Worm (Caenorhabditis elegans) whole organism, early embryonic: ENCODE results near the gene F53A9.3.

ENCODE experiments used
- B0310.2 ChIP-seq: sonication (generic microtip); optimal IDR thresholded peaks from 2 replicates; lab custom pipeline; 2016; ENCODE audit warnings: mild to moderate bottlenecking, missing genetic modification characterization, missing compliant biosample characterization
- F13C5.2 ChIP-seq: sonication (generic microtip); optimal IDR thresholded peaks from 2 replicates; lab custom pipeline; 2017; ENCODE audit warnings: mild to moderate bottlenecking, missing genetic modification characterization, inconsistent platforms, missing compliant biosample characterization
- aly-1 ChIP-seq: sonication (generic microtip); optimal IDR thresholded peaks from 2 replicates; lab custom pipeline; 2016; ENCODE audit warnings: missing genetic modification characterization, missing compliant biosample characterization
- ama-1 ChIP-seq: fragments of 150-350 bp; optimal IDR thresholded peaks from 2 replicates; lab custom pipeline; 2014
- ceh-13 ChIP-seq: fragments of 200-800 bp; sonication (Bioruptor generic); optimal IDR thresholded peaks from 2 replicates; lab custom pipeline; 2018; ENCODE audit warnings: mild to moderate bottlenecking, missing genetic modification characterization, missing compliant biosample characterization
- ceh-36 ChIP-seq: sonication (generic microtip); optimal IDR thresholded peaks from 2 replicates; lab custom pipeline; 2016; ENCODE audit warnings: missing genetic modification characterization, inconsistent platforms, missing compliant biosample characterization
- ets-7 ChIP-seq: sonication (generic microtip); optimal IDR thresholded peaks from 2 replicates; lab custom pipeline; 2016; ENCODE audit warnings: missing genotype, missing genetic modification characterization, missing compliant biosample characterization
- flt-1 ChIP-seq: fragments of 200-800 bp; sonication (Bioruptor generic); IDR thresholded peaks from 2 replicates; pipeline ENCODE4 v1.3.6; 2022; ENCODE audit warnings: missing genetic modification characterization, missing compliant biosample characterization
- hmbx-1 ChIP-seq: sonication (generic microtip); optimal IDR thresholded peaks from 2 replicates; lab custom pipeline; 2016; ENCODE audit warnings: mild to moderate bottlenecking, missing genetic modification characterization, missing compliant biosample characterization
- hmg-4 ChIP-seq: fragments of 200-800 bp; sonication (Bioruptor generic); optimal IDR thresholded peaks from 2 replicates; lab custom pipeline; 2018; ENCODE audit warnings: mild to moderate bottlenecking, missing genetic modification characterization, missing compliant biosample characterization
- hnd-1 ChIP-seq: sonication (generic microtip); optimal IDR thresholded peaks from 2 replicates; lab custom pipeline; 2016; ENCODE audit warnings: missing genetic modification characterization, missing compliant biosample characterization
- pes-1 ChIP-seq: fragments of 200-800 bp; sonication (Bioruptor generic); IDR thresholded peaks from 2 replicates; pipeline ENCODE4 v1.3.6; 2022; ENCODE audit warnings: missing genetic modification reagents, missing genetic modification characterization, missing compliant biosample characterization
- scrt-1 ChIP-seq: fragments of 200-800 bp; sonication (Bioruptor generic); IDR thresholded peaks from 2 replicates; pipeline ENCODE4 v1.3.6; 2022; ENCODE audit warnings: missing genetic modification characterization, missing compliant biosample characterization
- sea-1 ChIP-seq: fragments of 200-800 bp; sonication (Bioruptor generic); conservative IDR thresholded peaks from 2 replicates; pipeline ENCODE4 v1.3.6; 2022; ENCODE audit warnings: missing genetic modification characterization, missing compliant biosample characterization
- tbx-11 ChIP-seq: fragments of 200-800 bp; sonication (Bioruptor generic); IDR thresholded peaks from 2 replicates; pipeline ENCODE4 v1.3.6; 2022; ENCODE audit warnings: missing genetic modification characterization, missing compliant biosample characterization
- tbx-37 ChIP-seq: fragments of 200-800 bp; sonication (Bioruptor generic); conservative IDR thresholded peaks from 2 replicates; pipeline ENCODE4 v1.3.6; 2022; ENCODE audit warnings: missing genetic modification reagents, missing genetic modification characterization, missing compliant biosample characterization
- tra-4 ChIP-seq: sonication (generic microtip); optimal IDR thresholded peaks from 2 replicates; lab custom pipeline; 2017; ENCODE audit warnings: missing genetic modification characterization, missing compliant biosample characterization

The F53A9.3 gene

DNA sequence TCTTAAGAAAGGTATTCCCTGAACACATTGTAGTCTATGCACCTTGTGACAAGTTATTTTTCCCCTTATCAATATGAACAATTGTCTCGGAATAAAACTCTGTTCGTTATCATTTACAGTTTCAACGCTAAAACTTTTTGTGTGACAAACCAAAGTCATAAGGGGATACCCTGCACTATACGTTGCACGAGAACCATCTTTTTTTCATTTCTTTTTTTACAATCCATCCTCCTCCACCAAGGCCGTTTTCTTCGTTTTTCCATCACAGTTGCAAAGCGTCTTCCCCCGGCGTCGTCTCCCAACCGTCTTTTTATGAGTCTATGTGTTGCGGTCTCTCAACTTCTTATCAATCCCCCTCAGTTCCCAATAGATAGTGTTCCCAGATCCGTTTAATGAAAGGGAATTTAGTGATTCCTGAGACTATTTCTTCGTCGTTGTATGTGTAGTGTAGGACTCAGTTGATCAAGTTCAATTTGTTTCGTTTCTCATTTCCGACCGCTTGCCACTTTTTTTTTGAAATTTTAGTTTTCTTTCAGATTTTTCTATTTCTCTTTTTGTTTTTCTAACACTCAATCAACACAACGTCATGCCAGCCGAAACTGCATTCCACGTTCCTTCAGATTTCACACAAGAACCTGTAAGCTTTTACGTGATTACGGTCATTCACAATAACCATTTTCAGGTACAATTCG is 31.9 kb upstream of the F53A9.3 start:
- no peak for TF ChIP-seq hmg-4 (GFP tag; lab: Kevin White, UChicago)
- no peak for TF ChIP-seq ets-7 (tag; lab: Kevin White, UChicago)
- TF ChIP-seq ama-1 (lab: Kevin White, UChicago) = no peak
- TF ChIP-seq sea-1 = no peak

DNA sequence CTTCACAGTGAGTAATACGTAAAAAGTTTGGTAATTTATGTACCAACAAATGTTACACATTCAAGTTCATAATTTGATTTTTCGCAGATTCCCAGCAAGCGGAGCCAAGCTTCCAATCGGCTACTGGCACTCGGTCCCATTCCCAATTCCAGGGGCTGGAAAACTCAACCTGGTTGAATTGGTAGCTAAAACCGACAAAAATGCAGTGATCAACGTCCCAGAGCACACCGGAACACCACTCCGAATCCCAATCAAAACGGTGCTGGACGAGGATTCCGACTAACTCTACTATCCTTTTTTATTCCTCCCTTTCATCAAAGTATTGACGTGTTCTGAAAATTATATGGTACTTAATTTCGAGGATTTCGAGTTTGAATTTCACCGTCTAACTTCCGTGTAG is 30.8 kb upstream of the F53A9.3 start:
- no peak for TF ChIP-seq ama-1 (lab: Kevin White, UChicago)
- TF ChIP-seq ets-7 (tag; lab: Kevin White, UChicago) = no peak
- TF ChIP-seq tbx-37 (GFP tag; lab: Robert Waterston, UW) = no peak

DNA sequence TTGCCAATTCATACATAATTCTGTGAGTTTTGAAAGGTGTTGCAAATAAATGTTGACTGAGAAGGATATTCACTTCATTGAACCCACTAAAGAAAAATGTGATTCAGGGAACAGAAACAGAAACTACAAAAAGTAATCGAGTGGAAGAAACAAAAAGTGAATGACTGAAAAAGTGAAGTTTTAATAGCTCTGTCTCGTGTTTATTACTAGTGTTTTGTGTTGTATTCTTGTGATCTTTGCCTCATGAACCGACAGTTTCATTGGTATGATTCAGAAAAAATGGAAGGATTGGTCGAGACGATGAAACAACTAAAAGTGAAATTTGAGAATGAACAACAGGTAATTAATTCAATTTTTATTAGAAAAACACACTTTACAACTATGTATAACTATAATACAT is 30.3 kb upstream of the F53A9.3 start:
- no peak for TF ChIP-seq sea-1
- no peak for TF ChIP-seq hnd-1
- TF ChIP-seq F13C5.2 = no peak
- no peak for TF ChIP-seq hmbx-1 (tag; lab: Kevin White, UChicago)
- no peak for TF ChIP-seq tra-4 (tag; lab: Kevin White, UChicago)
- TF ChIP-seq ets-7 (tag; lab: Kevin White, UChicago) = no peak
- TF ChIP-seq ceh-13 = no peak

DNA sequence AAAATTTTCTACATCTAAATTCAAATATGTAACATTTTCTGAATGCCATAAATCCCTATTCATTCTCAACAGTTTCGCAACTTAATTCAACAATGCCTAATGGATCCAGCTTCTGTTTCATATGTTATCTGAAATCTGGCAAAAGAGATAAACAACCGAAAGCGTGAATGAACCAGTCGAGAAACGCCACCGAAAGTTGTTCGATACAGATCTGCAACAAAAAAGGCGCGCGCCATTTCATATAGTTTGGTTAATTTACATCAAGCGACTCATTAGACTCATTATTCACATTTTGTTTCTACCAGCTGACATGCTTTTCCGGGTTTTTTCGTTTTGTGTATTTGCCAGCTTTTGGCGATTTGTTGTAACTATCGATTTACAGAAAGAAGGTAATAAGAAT is 26.6 kb upstream of the F53A9.3 start, which contains the start of gene K09E2.1:
Gene K09E2.1, plus strand, starts transcription at position 301 of the 400 bp plus-strand sequence.
- no peak for TF ChIP-seq F13C5.2
- no peak for TF ChIP-seq hnd-1
- no peak for TF ChIP-seq B0310.2 (tag; lab: Kevin White, UChicago)
- no peak for TF ChIP-seq tra-4 (tag; lab: Kevin White, UChicago)
- TF ChIP-seq hmg-4 (GFP tag; lab: Kevin White, UChicago) = no peak
- TF ChIP-seq ceh-36 = no peak
- no peak for TF ChIP-seq tbx-37 (GFP tag; lab: Robert Waterston, UW)
- TF ChIP-seq tbx-11 = no peak
- TF ChIP-seq pes-1 (GFP tag; lab: Robert Waterston, UW) = no peak

DNA sequence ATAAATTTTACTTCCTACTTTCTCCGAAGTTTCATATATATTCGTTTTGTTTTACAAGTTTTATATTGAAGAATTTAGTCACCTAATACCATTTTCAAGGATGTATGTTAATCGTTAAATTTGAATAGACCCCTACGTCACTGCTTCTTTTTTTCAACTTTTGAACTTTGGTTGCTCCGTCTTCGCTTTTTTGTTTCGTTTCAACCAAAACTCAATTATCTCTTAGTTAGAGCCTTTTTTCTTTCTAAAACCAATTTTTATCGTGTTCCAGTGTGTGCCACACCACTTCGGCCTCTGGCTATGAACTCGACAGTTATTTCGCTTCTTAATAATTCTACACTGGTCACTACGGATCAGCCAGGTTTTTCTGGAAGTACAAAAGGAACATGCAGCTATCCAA is 10.6 kb upstream of the F53A9.3 start, which contains the start of gene frpr-8:
Gene frpr-8, plus strand, starts transcription at position 301 of the 400 bp plus-strand sequence.
- no peak for TF ChIP-seq F13C5.2
- TF ChIP-seq ceh-36 = no peak
- no peak for TF ChIP-seq hmbx-1 (tag; lab: Kevin White, UChicago)
- no peak for TF ChIP-seq ama-1 (lab: Kevin White, UChicago)
- no peak for TF ChIP-seq tbx-37 (GFP tag; lab: Robert Waterston, UW)
- TF ChIP-seq hnd-1 = no peak
- TF ChIP-seq tra-4 (tag; lab: Kevin White, UChicago) = no peak
- no peak for TF ChIP-seq pes-1 (GFP tag; lab: Robert Waterston, UW)
- no peak for TF ChIP-seq sea-1
- no peak for TF ChIP-seq aly-1 (tag; lab: Kevin White, UChicago)
- no peak for TF ChIP-seq ets-7 (tag; lab: Kevin White, UChicago)
- no peak for TF ChIP-seq ceh-13
- TF ChIP-seq scrt-1 (GFP tag; lab: Robert Waterston, UW) = no peak
- no peak for TF ChIP-seq hmg-4 (GFP tag; lab: Kevin White, UChicago)
- TF ChIP-seq flt-1 = no peak
- no peak for TF ChIP-seq B0310.2 (tag; lab: Kevin White, UChicago)
- no peak for TF ChIP-seq tbx-11

DNA sequence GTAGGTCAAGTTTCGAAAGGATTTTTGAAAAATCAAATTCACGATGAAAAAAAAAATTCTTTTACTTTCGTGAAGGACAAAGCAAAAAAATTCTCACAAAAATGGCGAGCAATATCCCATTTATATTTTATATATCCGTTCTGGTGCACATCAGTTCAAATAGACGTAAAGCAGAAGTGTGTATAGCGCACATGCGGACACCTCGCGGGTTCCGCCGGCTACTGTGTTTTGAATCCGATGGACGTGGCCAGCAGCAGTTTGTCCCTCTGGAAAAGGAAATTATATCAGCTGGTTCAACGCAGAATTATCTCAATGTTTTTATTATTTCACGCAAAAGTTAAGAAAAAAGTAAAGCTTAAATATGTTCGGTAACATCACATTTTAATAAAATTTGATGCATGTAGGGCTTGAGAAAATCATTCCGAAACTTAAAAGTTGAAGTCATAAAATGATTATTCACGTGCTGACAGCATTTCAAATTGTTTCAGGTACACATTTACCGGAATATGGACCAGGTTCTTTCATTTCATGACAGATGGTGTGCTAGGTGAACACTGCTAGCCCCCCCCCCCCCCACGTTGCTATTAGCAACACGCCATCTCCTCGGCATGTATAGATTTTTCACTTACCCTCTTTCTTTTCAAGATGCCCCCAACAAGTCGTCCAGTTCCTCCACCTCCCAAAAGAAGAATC is 4.3 kb upstream of the F53A9.3 start, which contains the start of gene jbts-14:
Gene jbts-14, plus strand, starts transcription at position 643 of the 693 bp plus-strand sequence.
- TF ChIP-seq aly-1 (tag; lab: Kevin White, UChicago) = no peak
- TF ChIP-seq ama-1 (lab: Kevin White, UChicago) = no peak
- TF ChIP-seq scrt-1 (GFP tag; lab: Robert Waterston, UW) = no peak
- no peak for TF ChIP-seq tbx-37 (GFP tag; lab: Robert Waterston, UW)
- TF ChIP-seq hnd-1 = no peak
- no peak for TF ChIP-seq tra-4 (tag; lab: Kevin White, UChicago)
- no peak for TF ChIP-seq flt-1
- TF ChIP-seq pes-1 (GFP tag; lab: Robert Waterston, UW) = no peak
- no peak for TF ChIP-seq sea-1
- no peak for TF ChIP-seq hmbx-1 (tag; lab: Kevin White, UChicago)
- no peak for TF ChIP-seq ceh-13
- TF ChIP-seq F13C5.2 = no peak

DNA sequence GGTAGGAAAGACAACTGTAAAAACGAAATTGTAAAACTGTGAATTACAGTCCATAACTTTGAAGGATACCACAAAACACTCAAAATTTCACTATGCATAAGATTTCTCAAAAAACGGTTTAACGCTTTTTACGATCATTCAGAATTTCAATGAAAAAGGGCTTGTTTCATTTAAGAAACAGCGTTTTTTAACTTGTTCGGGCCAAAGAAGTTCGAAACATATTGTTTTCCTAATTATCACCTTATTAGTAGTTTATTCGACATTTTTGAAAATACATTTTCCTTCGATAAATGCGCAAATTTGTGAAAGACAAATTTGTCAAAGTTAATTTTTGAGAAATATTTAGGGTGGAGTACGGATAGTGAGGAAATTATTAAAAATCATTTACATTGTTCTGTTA is 3.3 kb upstream of the F53A9.3 start:
- TF ChIP-seq aly-1 (tag; lab: Kevin White, UChicago) (no peak), tra-4 (tag; lab: Kevin White, UChicago) (no peak), tbx-11 (no peak), hmbx-1 (tag; lab: Kevin White, UChicago) (no peak), ceh-36 (no peak), hmg-4 (GFP tag; lab: Kevin White, UChicago) (no peak), hnd-1 (no peak), tbx-37 (GFP tag; lab: Robert Waterston, UW) (no peak), flt-1 (no peak), scrt-1 (GFP tag; lab: Robert Waterston, UW) (no peak), B0310.2 (tag; lab: Kevin White, UChicago) (no peak), ama-1 (lab: Kevin White, UChicago) (no peak), F13C5.2 (no peak), ets-7 (tag; lab: Kevin White, UChicago) (no peak), ceh-13 (no peak)

DNA sequence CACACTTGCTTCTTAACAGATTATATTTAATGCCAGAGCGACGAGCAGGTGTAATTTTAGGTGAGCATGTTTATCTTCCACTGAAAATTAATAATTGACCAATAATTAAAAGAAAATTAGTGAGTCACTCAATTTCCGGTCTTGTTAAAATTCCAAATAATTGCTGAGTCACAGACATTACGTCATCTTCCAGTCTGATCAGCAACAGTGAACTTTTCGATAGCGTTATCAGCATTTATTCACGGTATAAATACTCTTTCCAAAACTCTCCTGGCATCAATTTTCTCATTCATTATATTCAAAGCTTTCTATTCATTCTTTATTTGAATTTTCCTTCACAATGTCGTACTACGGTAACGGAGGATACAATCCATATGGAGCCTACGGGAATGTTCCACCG is 1.3 kb downstream of the F53A9.3 start, which contains the start of gene kreg-1:
Gene kreg-1, plus strand, starts transcription at position 341 of the 400 bp plus-strand sequence.
- TF ChIP-seq tra-4 (tag; lab: Kevin White, UChicago) (no peak), pes-1 (GFP tag; lab: Robert Waterston, UW) (no peak), ceh-13 (no peak)
